Worm (Caenorhabditis elegans) whole organism, late embryonic: ENCODE data around the gene F35E12.9.

Experiments
- ceh-48 ChIP-seq: sonication (generic microtip); optimal IDR thresholded peaks from 2 replicates; lab custom pipeline; 2016; ENCODE audit warnings: missing genetic modification characterization, inconsistent platforms, missing compliant biosample characterization
- dmd-4 ChIP-seq: sonication (generic microtip); optimal IDR thresholded peaks from 2 replicates; lab custom pipeline; 2016; ENCODE audit warnings: borderline replicate concordance, missing genetic modification characterization, missing compliant biosample characterization
- fax-1 ChIP-seq: sonication (generic microtip); optimal IDR thresholded peaks from 2 replicates; lab custom pipeline; 2016; ENCODE audit warnings: missing genotype, missing genetic modification characterization, missing compliant biosample characterization
- fkh-10 ChIP-seq: fragments of 150-350 bp; optimal IDR thresholded peaks from 2 replicates; lab custom pipeline; 2014; ENCODE audit warnings: missing biosample characterization, missing genetic modification reagents, missing genetic modification characterization
- rnt-1 ChIP-seq: sonication (generic microtip); optimal IDR thresholded peaks from 2 replicates; lab custom pipeline; 2016; ENCODE audit warnings: missing genetic modification characterization, missing compliant biosample characterization
- sox-4 ChIP-seq: sonication (generic microtip); optimal IDR thresholded peaks from 2 replicates; lab custom pipeline; 2017; ENCODE audit warnings: mild to moderate bottlenecking, missing genetic modification characterization, inconsistent platforms, missing compliant biosample characterization

DNA sequence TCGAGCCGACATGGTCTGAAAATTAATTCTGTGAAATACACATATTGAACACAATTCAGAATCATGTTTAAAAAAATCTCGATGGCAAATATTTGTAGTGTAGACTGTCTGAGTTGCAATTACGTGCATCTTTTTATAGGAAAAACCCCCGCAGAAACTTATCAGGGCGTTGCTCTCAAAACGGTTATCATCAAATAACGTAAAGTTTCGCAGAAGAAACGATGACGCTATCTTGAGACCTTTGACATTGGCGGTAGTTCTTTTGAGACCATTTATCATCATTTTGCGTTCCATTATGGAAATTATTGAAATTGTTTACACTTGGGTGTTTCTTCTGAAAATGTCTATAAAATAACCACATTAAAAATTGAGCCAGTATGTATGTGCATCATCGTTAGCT lies 14.2 kb downstream of the F35E12.9 start, which contains the start of gene dct-17:
- no peak for TF ChIP-seq rnt-1
- no peak for TF ChIP-seq ceh-48 (tag; lab: Kevin White, UChicago)
- no peak for TF ChIP-seq sox-4 (tag; lab: Kevin White, UChicago)
- no peak for TF ChIP-seq fax-1 (tag; lab: Kevin White, UChicago)
- no peak for TF ChIP-seq dmd-4 (tag; lab: Kevin White, UChicago)
- no peak for TF ChIP-seq fkh-10
